Fruit fly (Drosophila melanogaster): ENCODE measurements around the gene Klp67A.

DNA sequence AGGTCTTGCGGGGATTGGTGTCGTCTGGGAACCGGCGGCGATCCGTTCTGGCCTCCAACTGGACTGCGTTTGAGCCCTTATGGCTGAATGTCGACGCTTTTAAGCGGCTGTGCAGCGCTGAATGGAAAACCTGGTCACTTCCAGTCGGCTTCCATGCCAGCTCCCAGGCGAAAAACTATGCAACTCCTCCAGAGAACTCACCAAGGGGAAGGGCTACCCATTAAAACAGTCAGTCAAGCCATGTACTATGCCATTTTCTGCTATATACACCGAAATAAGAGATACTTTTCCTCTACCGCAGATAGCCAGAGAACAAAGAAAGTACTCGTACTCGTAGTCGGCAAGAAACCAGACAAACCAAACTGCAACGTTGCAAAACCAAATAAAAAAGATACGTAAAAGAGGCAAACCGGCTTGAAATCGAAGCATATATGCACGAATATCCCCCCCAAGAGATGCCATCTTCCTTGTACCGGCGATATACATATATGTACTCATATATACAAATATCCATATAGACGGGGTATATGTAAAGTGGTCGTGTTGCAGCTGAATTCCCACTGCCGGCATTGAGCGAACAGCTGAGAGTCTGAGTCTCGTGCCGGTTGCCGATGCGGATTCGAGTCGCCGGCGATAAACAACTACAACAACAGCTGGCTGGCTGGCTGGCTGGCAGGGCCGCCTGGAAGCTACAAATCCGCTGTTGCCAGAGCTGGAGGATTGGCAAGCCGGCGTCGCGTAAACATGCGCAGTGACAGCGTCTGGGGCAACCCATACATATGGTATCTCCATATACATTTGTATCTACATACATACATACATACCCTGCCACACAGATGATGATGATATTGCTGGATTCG is 12.9 kb upstream of the Klp67A start, which contains the start of gene Hsp67Ba:
- no peak for TF ChIP-seq CTCF (optimal IDR thresholded peaks at IDR 0.05)
- no peak for TF ChIP-seq CG8478 (optimal IDR thresholded peaks at IDR 0.05)

All from S2 (cell line).